Worm (Caenorhabditis elegans) whole organism, early embryonic: Measurements from ENCODE around the gene erfa-3.
"Not testable (repeated sequence)": the region's sequence is repeated elsewhere in the genome, so short reads cannot be mapped to it uniquely, and the experiment has no call there.

ENCODE experiments used
- B0310.2 ChIP-seq: sonication (generic microtip); optimal IDR thresholded peaks from 2 replicates; lab custom pipeline; 2016; ENCODE audit warnings: mild to moderate bottlenecking, missing genetic modification characterization, missing compliant biosample characterization
- F13C5.2 ChIP-seq: sonication (generic microtip); optimal IDR thresholded peaks from 2 replicates; lab custom pipeline; 2017; ENCODE audit warnings: mild to moderate bottlenecking, missing genetic modification characterization, inconsistent platforms, missing compliant biosample characterization
- aly-1 ChIP-seq: sonication (generic microtip); optimal IDR thresholded peaks from 2 replicates; lab custom pipeline; 2016; ENCODE audit warnings: missing genetic modification characterization, missing compliant biosample characterization
- ama-1 ChIP-seq: fragments of 150-350 bp; optimal IDR thresholded peaks from 2 replicates; lab custom pipeline; 2014
- ceh-13 ChIP-seq: fragments of 200-800 bp; sonication (Bioruptor generic); optimal IDR thresholded peaks from 2 replicates; lab custom pipeline; 2018; ENCODE audit warnings: mild to moderate bottlenecking, missing genetic modification characterization, missing compliant biosample characterization
- ceh-36 ChIP-seq: sonication (generic microtip); optimal IDR thresholded peaks from 2 replicates; lab custom pipeline; 2016; ENCODE audit warnings: missing genetic modification characterization, inconsistent platforms, missing compliant biosample characterization
- ets-7 ChIP-seq: sonication (generic microtip); optimal IDR thresholded peaks from 2 replicates; lab custom pipeline; 2016; ENCODE audit warnings: missing genotype, missing genetic modification characterization, missing compliant biosample characterization
- flt-1 ChIP-seq: fragments of 200-800 bp; sonication (Bioruptor generic); IDR thresholded peaks from 2 replicates; pipeline ENCODE4 v1.3.6; 2022; ENCODE audit warnings: missing genetic modification characterization, missing compliant biosample characterization
- hmbx-1 ChIP-seq: sonication (generic microtip); optimal IDR thresholded peaks from 2 replicates; lab custom pipeline; 2016; ENCODE audit warnings: mild to moderate bottlenecking, missing genetic modification characterization, missing compliant biosample characterization
- hmg-4 ChIP-seq: fragments of 200-800 bp; sonication (Bioruptor generic); optimal IDR thresholded peaks from 2 replicates; lab custom pipeline; 2018; ENCODE audit warnings: mild to moderate bottlenecking, missing genetic modification characterization, missing compliant biosample characterization
- hnd-1 ChIP-seq: sonication (generic microtip); optimal IDR thresholded peaks from 2 replicates; lab custom pipeline; 2016; ENCODE audit warnings: missing genetic modification characterization, missing compliant biosample characterization
- pes-1 ChIP-seq: fragments of 200-800 bp; sonication (Bioruptor generic); IDR thresholded peaks from 2 replicates; pipeline ENCODE4 v1.3.6; 2022; ENCODE audit warnings: missing genetic modification reagents, missing genetic modification characterization, missing compliant biosample characterization
- scrt-1 ChIP-seq: fragments of 200-800 bp; sonication (Bioruptor generic); IDR thresholded peaks from 2 replicates; pipeline ENCODE4 v1.3.6; 2022; ENCODE audit warnings: missing genetic modification characterization, missing compliant biosample characterization
- sea-1 ChIP-seq: fragments of 200-800 bp; sonication (Bioruptor generic); conservative IDR thresholded peaks from 2 replicates; pipeline ENCODE4 v1.3.6; 2022; ENCODE audit warnings: missing genetic modification characterization, missing compliant biosample characterization
- tbx-11 ChIP-seq: fragments of 200-800 bp; sonication (Bioruptor generic); IDR thresholded peaks from 2 replicates; pipeline ENCODE4 v1.3.6; 2022; ENCODE audit warnings: missing genetic modification characterization, missing compliant biosample characterization
- tbx-37 ChIP-seq: fragments of 200-800 bp; sonication (Bioruptor generic); conservative IDR thresholded peaks from 2 replicates; pipeline ENCODE4 v1.3.6; 2022; ENCODE audit warnings: missing genetic modification reagents, missing genetic modification characterization, missing compliant biosample characterization
- tra-4 ChIP-seq: sonication (generic microtip); optimal IDR thresholded peaks from 2 replicates; lab custom pipeline; 2017; ENCODE audit warnings: missing genetic modification characterization, missing compliant biosample characterization

The erfa-3 gene

DNA sequence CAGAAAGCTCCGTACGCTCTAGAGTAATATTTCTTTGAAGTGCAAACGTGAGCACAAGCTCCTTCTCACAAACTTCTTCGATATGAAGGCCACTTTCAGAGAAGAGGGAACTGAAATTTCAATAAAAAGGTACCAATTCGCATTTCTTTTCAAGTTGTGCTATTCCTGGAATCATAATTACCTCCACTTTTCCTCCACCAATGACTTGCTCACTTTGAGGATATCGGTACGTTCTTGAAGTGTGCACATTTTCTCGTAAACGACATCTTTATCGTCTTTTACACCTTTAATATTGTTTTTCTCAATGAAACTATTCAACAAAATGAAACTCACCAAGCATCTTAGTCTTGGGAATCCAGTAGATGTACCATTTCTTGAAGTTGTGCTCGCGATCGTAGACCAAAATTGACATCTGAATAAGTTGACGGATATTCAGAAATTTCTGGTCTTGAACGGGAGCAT is 6.4 kb upstream of the erfa-3 start, which contains the start of gene scb-1:
scb-1 (minus strand) TSS at position 412 of the 462 bp plus-strand sequence.
- TF ChIP-seq B0310.2 (tag; lab: Kevin White, UChicago) = no peak
- no peak for TF ChIP-seq F13C5.2
- TF ChIP-seq tra-4 (tag; lab: Kevin White, UChicago) = no peak
- TF ChIP-seq aly-1 (tag; lab: Kevin White, UChicago) = no peak
- no peak for TF ChIP-seq hmg-4 (GFP tag; lab: Kevin White, UChicago)
- no peak for TF ChIP-seq tbx-37 (GFP tag; lab: Robert Waterston, UW)
- TF ChIP-seq scrt-1 (GFP tag; lab: Robert Waterston, UW) = no peak
- no peak for TF ChIP-seq hnd-1 (tag; lab: Kevin White, UChicago)
- TF ChIP-seq flt-1 (GFP tag; lab: Robert Waterston, UW) = no peak
- TF ChIP-seq tbx-11 = no peak
- TF ChIP-seq ets-7 (tag; lab: Kevin White, UChicago) = no peak
- no peak for TF ChIP-seq ama-1 (lab: Kevin White, UChicago)
- TF ChIP-seq pes-1 = no peak
- TF ChIP-seq sea-1 (GFP tag; lab: Robert Waterston, UW) = no peak
- no peak for TF ChIP-seq hmbx-1 (tag; lab: Kevin White, UChicago)
- TF ChIP-seq ceh-13 (GFP tag; lab: Kevin White, UChicago) = no peak
- TF ChIP-seq ceh-36 (tag; lab: Kevin White, UChicago) = no peak

DNA sequence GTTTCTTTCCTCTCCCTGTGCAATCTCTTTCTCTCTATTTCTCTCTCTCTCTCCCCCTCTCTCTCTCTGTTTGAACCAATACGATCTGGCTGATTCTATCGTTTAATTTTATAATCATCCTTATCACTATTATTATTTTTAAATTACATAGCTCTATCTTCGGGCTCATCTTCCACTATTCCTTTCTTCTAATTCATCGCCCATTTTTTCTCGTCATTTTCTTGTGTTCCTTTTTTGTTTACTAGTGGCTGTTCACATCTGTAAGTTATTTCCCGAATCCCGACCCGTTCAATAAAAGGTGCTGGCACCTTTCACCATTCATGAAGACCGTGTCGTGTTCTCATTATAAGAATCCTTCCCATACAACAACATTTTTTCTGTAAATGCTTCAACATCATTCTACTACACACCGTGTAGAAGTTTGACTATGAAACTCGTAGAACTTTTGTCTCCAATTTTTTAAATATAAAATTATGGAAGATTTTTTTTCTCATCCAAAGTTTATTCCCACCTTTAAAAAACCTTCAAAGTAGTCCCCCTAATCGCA is 5.4 kb upstream of the erfa-3 start:
- no peak for TF ChIP-seq hnd-1 (tag; lab: Kevin White, UChicago)
- no peak for TF ChIP-seq scrt-1 (GFP tag; lab: Robert Waterston, UW)
- no peak for TF ChIP-seq tbx-37 (GFP tag; lab: Robert Waterston, UW)
- TF ChIP-seq B0310.2 (tag; lab: Kevin White, UChicago) = no peak
- no peak for TF ChIP-seq hmbx-1 (tag; lab: Kevin White, UChicago)
- no peak for TF ChIP-seq ceh-36 (tag; lab: Kevin White, UChicago)
- TF ChIP-seq hmg-4 (GFP tag; lab: Kevin White, UChicago) = no peak
- no peak for TF ChIP-seq ceh-13 (GFP tag; lab: Kevin White, UChicago)
- TF ChIP-seq sea-1 (GFP tag; lab: Robert Waterston, UW) = no peak
- TF ChIP-seq pes-1 = no peak
- no peak for TF ChIP-seq tra-4 (tag; lab: Kevin White, UChicago)

DNA sequence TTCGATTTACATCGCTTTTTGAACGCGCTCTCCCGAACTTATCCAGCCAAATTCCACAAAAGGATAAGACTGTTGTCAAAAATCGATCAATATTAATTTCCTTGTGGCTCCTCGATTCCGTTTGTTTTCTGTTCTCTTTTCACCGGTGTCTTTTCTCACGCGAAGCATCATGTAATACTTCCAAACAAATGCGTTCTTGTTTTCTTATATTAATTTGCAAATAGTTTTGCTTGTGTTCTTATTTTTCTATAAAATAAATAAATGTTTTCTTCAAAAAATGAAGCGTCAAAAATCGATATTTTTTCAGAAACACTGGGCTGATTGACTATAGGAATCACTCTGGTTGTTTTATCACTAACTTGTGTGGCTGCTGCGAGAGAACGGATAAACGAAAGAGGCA is 716 bp upstream of the erfa-3 start, which contains the start of gene math-33:
math-33 (plus strand) TSS at position 301 of the 400 bp plus-strand sequence.
- no peak for TF ChIP-seq tbx-11
- TF ChIP-seq ceh-36 (tag; lab: Kevin White, UChicago) = no peak
- no peak for TF ChIP-seq sea-1 (GFP tag; lab: Robert Waterston, UW)
- TF ChIP-seq hmbx-1 (tag; lab: Kevin White, UChicago) = no peak
- TF ChIP-seq ama-1 (lab: Kevin White, UChicago) = no peak
- no peak for TF ChIP-seq ets-7 (tag; lab: Kevin White, UChicago)
- TF ChIP-seq scrt-1 (GFP tag; lab: Robert Waterston, UW) = no peak
- no peak for TF ChIP-seq tra-4 (tag; lab: Kevin White, UChicago)
- TF ChIP-seq hmg-4 (GFP tag; lab: Kevin White, UChicago) = no peak

DNA sequence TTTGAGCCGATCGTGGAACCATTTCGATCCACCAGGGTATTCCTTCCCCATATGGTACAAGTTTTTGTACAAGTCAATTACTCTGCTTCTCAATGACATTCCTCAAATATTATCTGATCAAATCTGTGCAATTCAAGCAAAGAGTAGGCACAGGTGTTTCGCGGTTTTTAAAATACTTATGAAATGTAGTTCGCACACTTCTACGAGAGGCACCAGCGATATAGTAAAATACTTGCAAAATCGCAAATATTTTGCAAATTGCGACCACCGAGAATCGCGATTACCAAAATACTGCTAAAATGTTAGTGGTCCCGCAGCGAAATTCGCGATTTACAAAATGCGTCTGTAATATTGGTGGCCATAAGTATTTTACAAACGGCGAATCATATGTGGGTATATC is 3.2 kb downstream of the erfa-3 start, which contains the start of gene Y42A5A.5:
Y42A5A.5 (minus strand) TSS at position 101 of the 400 bp plus-strand sequence.
- not testable (repeated sequence) for TF ChIP-seq ceh-13 (GFP tag; lab: Kevin White, UChicago); tbx-37 (GFP tag; lab: Robert Waterston, UW); pes-1

DNA sequence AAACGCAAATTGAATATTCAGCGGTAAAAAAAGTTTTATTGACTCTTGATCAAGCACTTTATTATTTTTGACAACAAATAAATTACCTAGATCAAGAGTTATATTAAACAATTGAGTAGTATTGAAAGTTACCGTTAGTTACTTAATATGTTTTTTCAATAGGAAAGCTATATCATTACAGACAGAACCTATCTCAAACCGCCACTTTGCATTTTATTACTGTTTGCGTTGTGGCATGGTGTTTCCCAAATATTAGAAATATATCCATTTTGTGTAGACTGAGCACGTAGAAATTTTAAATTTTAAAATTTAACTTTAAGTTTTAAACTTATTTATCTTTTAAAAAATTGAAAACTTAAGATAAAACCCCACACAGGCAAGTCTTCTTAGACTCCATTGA is 8.5 kb downstream of the erfa-3 start:
- TF ChIP-seq ceh-13 (GFP tag; lab: Kevin White, UChicago) = no peak
- TF ChIP-seq scrt-1 (GFP tag; lab: Robert Waterston, UW) = no peak
- TF ChIP-seq sea-1 (GFP tag; lab: Robert Waterston, UW) = no peak
- TF ChIP-seq hmbx-1 (tag; lab: Kevin White, UChicago) = no peak
- no peak for TF ChIP-seq pes-1
- no peak for TF ChIP-seq B0310.2 (tag; lab: Kevin White, UChicago)
- TF ChIP-seq tbx-37 (GFP tag; lab: Robert Waterston, UW) = no peak
- no peak for TF ChIP-seq tra-4 (tag; lab: Kevin White, UChicago)
- TF ChIP-seq aly-1 (tag; lab: Kevin White, UChicago) = no peak

DNA sequence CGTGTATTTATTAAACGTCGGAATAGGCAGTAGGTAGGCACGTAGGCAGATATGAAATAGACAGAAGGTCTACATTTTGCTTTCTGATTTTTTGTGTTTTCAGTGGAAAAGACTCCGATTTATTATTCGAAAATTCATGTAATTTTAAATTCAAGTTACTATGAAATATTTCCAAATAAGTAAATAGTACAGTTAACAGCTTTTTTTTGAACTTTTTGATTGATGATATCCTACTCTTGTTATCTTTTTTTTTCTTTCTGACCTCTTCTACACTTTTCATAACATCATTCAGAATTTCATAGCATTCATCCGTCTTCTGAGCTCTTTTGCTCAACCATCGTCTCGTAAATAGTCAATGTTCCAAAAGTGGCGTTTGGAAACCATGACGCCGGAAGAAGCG is 14.3 kb downstream of the erfa-3 start, which contains the start of gene cdkl-1:
cdkl-1 (plus strand) TSS at position 301 of the 400 bp plus-strand sequence.
- TF ChIP-seq tra-4 (tag; lab: Kevin White, UChicago) (no peak), flt-1 (GFP tag; lab: Robert Waterston, UW) (no peak), hmg-4 (GFP tag; lab: Kevin White, UChicago) (no peak)

DNA sequence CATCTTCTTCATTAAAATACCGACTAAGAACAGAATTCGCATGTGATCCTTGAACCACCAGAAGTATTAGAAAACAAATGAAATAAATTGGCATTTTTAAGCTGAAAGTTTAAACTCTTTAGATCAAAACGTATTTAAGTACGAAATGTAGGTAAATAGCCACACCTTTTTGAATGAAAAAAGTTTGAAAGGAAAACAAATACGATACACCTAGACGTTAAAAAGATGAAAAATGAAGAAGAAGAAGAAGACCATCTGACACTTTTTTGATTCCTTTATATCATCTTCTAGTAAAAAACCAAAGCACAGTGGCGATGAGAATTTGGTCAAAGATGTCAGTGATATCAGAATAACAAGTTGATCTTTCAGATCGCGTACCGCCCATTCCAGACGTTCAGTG is 17.0 kb downstream of the erfa-3 start, which contains the start of gene Y42A5A.3:
Y42A5A.3 (minus strand) TSS at position 101 of the 400 bp plus-strand sequence.
- TF ChIP-seq tbx-11 = no peak
- no peak for TF ChIP-seq pes-1
- no peak for TF ChIP-seq ceh-13 (GFP tag; lab: Kevin White, UChicago)
- TF ChIP-seq tbx-37 (GFP tag; lab: Robert Waterston, UW) = no peak
- TF ChIP-seq F13C5.2 = no peak

DNA sequence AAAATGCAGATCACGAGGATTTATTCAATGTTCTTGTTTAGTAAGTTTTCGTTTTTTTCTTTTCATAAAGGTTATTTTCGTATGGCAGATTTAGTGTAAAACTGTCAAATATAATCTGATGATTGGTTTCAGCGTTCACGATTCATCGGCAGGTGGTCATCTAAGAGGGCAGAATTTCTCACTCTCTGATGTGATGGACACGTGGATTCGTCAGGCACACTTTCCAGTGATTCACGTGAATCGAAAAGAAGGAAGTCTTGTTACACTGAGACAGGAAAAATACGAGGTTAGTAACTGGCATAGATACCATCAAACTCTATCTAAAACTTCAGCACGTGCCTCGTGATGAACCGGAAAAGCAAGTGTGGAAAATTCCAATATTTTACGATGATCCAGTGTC is 18.2 kb downstream of the erfa-3 start:
- no peak for TF ChIP-seq flt-1 (GFP tag; lab: Robert Waterston, UW)
- TF ChIP-seq tbx-37 (GFP tag; lab: Robert Waterston, UW) = no peak
- TF ChIP-seq pes-1 = no peak
- no peak for TF ChIP-seq ets-7 (tag; lab: Kevin White, UChicago)
- TF ChIP-seq tbx-11 = no peak
- TF ChIP-seq B0310.2 (tag; lab: Kevin White, UChicago) = no peak
- TF ChIP-seq ama-1 (lab: Kevin White, UChicago) = no peak
- TF ChIP-seq hmbx-1 (tag; lab: Kevin White, UChicago) = no peak
- no peak for TF ChIP-seq sea-1 (GFP tag; lab: Robert Waterston, UW)
- no peak for TF ChIP-seq ceh-13 (GFP tag; lab: Kevin White, UChicago)
- no peak for TF ChIP-seq F13C5.2
- no peak for TF ChIP-seq hnd-1 (tag; lab: Kevin White, UChicago)
